Fruit fly (Drosophila melanogaster) whole organism, embryonic: ENCODE data around the gene CG9630.

Experiments
- ATbp ChIP-seq: fragments of 200-800 bp; sonication (Bioruptor generic); optimal IDR thresholded peaks from 2 replicates; lab custom pipeline; 2017; ENCODE audit warnings: missing biosample characterization, mild to moderate bottlenecking, missing genetic modification characterization, missing genetic modification reagents
- Asciz ChIP-seq: fragments of 200-800 bp; sonication (Bioruptor generic); optimal IDR thresholded peaks from 2 replicates; lab custom pipeline; 2017; ENCODE audit warnings: missing biosample characterization, mild to moderate bottlenecking, missing genetic modification characterization, missing genetic modification reagents
- Awh ChIP-seq: fragments of 200-800 bp; sonication (Bioruptor generic); IDR thresholded peaks from 2 replicates; pipeline ENCODE4, ENCODE4 v1.3.6; 2022; ENCODE audit warnings: missing biosample characterization, missing genetic modification characterization
- CG10267 ChIP-seq: fragments of 200-800 bp; sonication (Bioruptor generic); optimal IDR thresholded peaks from 2 replicates; lab custom pipeline; 2018; ENCODE audit warnings: missing biosample characterization, mild to moderate bottlenecking, missing genetic modification characterization, moderate library complexity
- CG10462 ChIP-seq: fragments of 200-800 bp; sonication (Bioruptor generic); optimal IDR thresholded peaks from 2 replicates; lab custom pipeline; 2016; ENCODE audit warnings: missing biosample characterization, missing genetic modification characterization
- CG10979 ChIP-seq: fragments of 200-800 bp; sonication (Bioruptor generic); optimal IDR thresholded peaks from 2 replicates; lab custom pipeline; 2018; ENCODE audit warnings: missing biosample characterization, mild to moderate bottlenecking, missing genetic modification characterization, moderate library complexity
- CG13123 ChIP-seq: fragments of 200-800 bp; sonication (Bioruptor generic); optimal IDR thresholded peaks from 2 replicates; lab custom pipeline; 2016; ENCODE audit warnings: missing biosample characterization, missing genetic modification characterization
- CG13287 ChIP-seq: fragments of 200-800 bp; sonication (Bioruptor generic); IDR thresholded peaks from 2 replicates; pipeline ENCODE4 v1.3.6; 2022; ENCODE audit warnings: missing biosample characterization, missing genetic modification characterization; ENCODE audit not compliant: partially characterized antibody
- CG14710 ChIP-seq: fragments of 200-800 bp; sonication (Bioruptor generic); optimal IDR thresholded peaks from 3 replicates; lab custom pipeline; 2019; ENCODE audit warnings: missing biosample characterization, mild to moderate bottlenecking, missing genetic modification characterization, moderate library complexity
- CG1529 ChIP-seq: fragments of 200-800 bp; sonication (Bioruptor generic); optimal IDR thresholded peaks from 3 replicates; lab custom pipeline; 2018; ENCODE audit warnings: missing biosample characterization, missing genetic modification characterization
- CG17912 ChIP-seq: fragments of 200-800 bp; sonication (Bioruptor generic); optimal IDR thresholded peaks from 2 replicates; lab custom pipeline; 2018; ENCODE audit warnings: missing biosample characterization, mild to moderate bottlenecking, missing genetic modification characterization
- CG18262 ChIP-seq: fragments of 200-800 bp; optimal IDR thresholded peaks from 3 replicates; lab custom pipeline; 2019; ENCODE audit warnings: missing biosample characterization, mild to moderate bottlenecking, missing genetic modification characterization, moderate library complexity
- CG2202 ChIP-seq: fragments of 200-800 bp; sonication (Bioruptor generic); optimal IDR thresholded peaks from 2 replicates; lab custom pipeline; 2018; ENCODE audit warnings: missing biosample characterization, mild to moderate bottlenecking, missing genetic modification characterization
- CG2875 ChIP-seq: fragments of 200-800 bp; sonication (Bioruptor generic); optimal IDR thresholded peaks from 2 replicates; lab custom pipeline; 2017; ENCODE audit warnings: missing biosample characterization, mild to moderate bottlenecking, missing genetic modification characterization, missing genetic modification reagents
- CG3281 ChIP-seq: fragments of 200-800 bp; sonication (Bioruptor generic); optimal IDR thresholded peaks from 3 replicates; lab custom pipeline; 2017; ENCODE audit warnings: missing biosample characterization, mild to moderate bottlenecking, missing genetic modification characterization
- CG33557 ChIP-seq: fragments of 200-800 bp; sonication (Bioruptor generic); optimal IDR thresholded peaks from 2 replicates; lab custom pipeline; 2019; ENCODE audit warnings: missing biosample characterization, mild to moderate bottlenecking, missing genetic modification characterization, moderate library complexity
- CG3407 ChIP-seq: fragments of 200-800 bp; sonication (Bioruptor generic); optimal IDR thresholded peaks from 2 replicates; lab custom pipeline; 2018; ENCODE audit warnings: missing biosample characterization, mild to moderate bottlenecking, missing genetic modification characterization
- CG4820 ChIP-seq: fragments of 200-800 bp; sonication (Bioruptor generic); optimal IDR thresholded peaks from 3 replicates; lab custom pipeline; 2016; ENCODE audit warnings: missing biosample characterization, missing genetic modification characterization
- CG8089 ChIP-seq: fragments of 200-800 bp; sonication (Bioruptor generic); optimal IDR thresholded peaks from 3 replicates; lab custom pipeline; 2016; ENCODE audit warnings: missing biosample characterization, missing genetic modification characterization
- CG8359 ChIP-seq: fragments of 200-800 bp; sonication (Bioruptor generic); optimal IDR thresholded peaks from 2 replicates; lab custom pipeline; 2017; ENCODE audit warnings: missing biosample characterization, mild to moderate bottlenecking, missing genetic modification characterization, borderline replicate concordance
- CG9727 ChIP-seq: fragments of 200-800 bp; sonication (Bioruptor generic); optimal IDR thresholded peaks from 3 replicates; lab custom pipeline; 2017; ENCODE audit warnings: missing biosample characterization, mild to moderate bottlenecking, missing genetic modification characterization
- CG9817 ChIP-seq: fragments of 200-800 bp; sonication (Bioruptor generic); optimal IDR thresholded peaks from 2 replicates; lab custom pipeline; 2018; ENCODE audit warnings: missing biosample characterization, mild to moderate bottlenecking, missing genetic modification characterization, moderate library complexity
- CHES-1-like ChIP-seq: fragments of 200-800 bp; sonication (Bioruptor generic); optimal IDR thresholded peaks from 2 replicates; lab custom pipeline; 2016; ENCODE audit warnings: missing biosample characterization, missing genetic modification characterization
- Doc2 ChIP-seq: fragments of 200-800 bp; sonication (Bioruptor generic); IDR thresholded peaks from 2 replicates; pipeline ENCODE4 v1.3.6; 2022; ENCODE audit warnings: missing biosample characterization, missing genetic modification characterization
- HLH54F ChIP-seq: fragments of 200-800 bp; sonication (Bioruptor generic); optimal IDR thresholded peaks from 3 replicates; lab custom pipeline; 2016; ENCODE audit warnings: missing biosample characterization, missing genetic modification characterization
- HmgD ChIP-seq: fragments of 200-800 bp; sonication (Bioruptor generic); optimal IDR thresholded peaks from 3 replicates; lab custom pipeline; 2016; ENCODE audit warnings: missing biosample characterization, missing genetic modification characterization
- NC2β ChIP-seq: fragments of 200-800 bp; sonication (Bioruptor generic); optimal IDR thresholded peaks from 2 replicates; lab custom pipeline; 2016; ENCODE audit warnings: missing biosample characterization, missing genetic modification characterization
- Xrp1 ChIP-seq: fragments of 200-800 bp; sonication (Bioruptor generic); IDR thresholded peaks from 2 replicates; pipeline ENCODE4 v1.3.6; 2022; ENCODE audit warnings: missing biosample characterization, missing genetic modification characterization
- bcd ChIP-seq: fragments of 200-800 bp; sonication (Bioruptor generic); optimal IDR thresholded peaks from 2 replicates; lab custom pipeline; 2017; ENCODE audit warnings: missing biosample characterization, mild to moderate bottlenecking, missing genetic modification characterization
- br ChIP-seq: fragments of >200 bp; optimal IDR thresholded peaks from 2 replicates; lab custom pipeline; 2017
- caup ChIP-seq: fragments of 200-800 bp; sonication (Bioruptor generic); optimal IDR thresholded peaks from 3 replicates; lab custom pipeline; 2017; ENCODE audit warnings: missing biosample characterization, mild to moderate bottlenecking, missing genetic modification characterization, moderate library complexity; ENCODE audit not compliant: severe bottlenecking
- dmrt11E ChIP-seq: fragments of 200-800 bp; sonication (Bioruptor generic); optimal IDR thresholded peaks from 3 replicates; lab custom pipeline; 2018; ENCODE audit warnings: missing biosample characterization, mild to moderate bottlenecking, missing genetic modification characterization, moderate library complexity
- fd102C ChIP-seq: fragments of 200-800 bp; sonication (Bioruptor generic); optimal IDR thresholded peaks from 2 replicates; lab custom pipeline; 2018; ENCODE audit warnings: missing biosample characterization, mild to moderate bottlenecking, missing genetic modification characterization, moderate library complexity
- grn ChIP-seq: fragments of 200-800 bp; sonication (Bioruptor generic); optimal IDR thresholded peaks from 3 replicates; lab custom pipeline; 2017; ENCODE audit warnings: missing biosample characterization, missing genetic modification characterization
- hkb ChIP-seq, 2 experiments: fragments of 200-800 bp in 1 of 2; fragments of >200 bp in 1 of 2; sonication (Bioruptor generic) in 1 of 2; IDR thresholded peaks in 1 of 2; optimal IDR thresholded peaks in 1 of 2; 2 replicates each; pipeline versions ENCODE4 v1.3.6 to Lab custom; 2017 to 2022; ENCODE audit warnings: missing biosample characterization in 1 of 2, missing genetic modification characterization in 1 of 2
- insv ChIP-seq, 2 experiments: fragments of 200-800 bp; sonication (Bioruptor generic); optimal IDR thresholded peaks; 3 replicates each; lab custom pipeline; 2016 to 2018; ENCODE audit warnings: missing biosample characterization in 2 of 2, missing genetic modification characterization in 2 of 2
- jigr1 ChIP-seq: fragments of 200-800 bp; sonication (Bioruptor generic); IDR thresholded peaks from 3 replicates; pipeline ENCODE4 v1.3.6; 2022; ENCODE audit warnings: missing biosample characterization, missing genetic modification characterization
- kah ChIP-seq: fragments of 200-800 bp; sonication (Bioruptor generic); optimal IDR thresholded peaks from 2 replicates; lab custom pipeline; 2018; ENCODE audit warnings: missing biosample characterization, mild to moderate bottlenecking, missing genetic modification characterization
- kay ChIP-seq: fragments of 200-800 bp; sonication (Bioruptor generic); optimal IDR thresholded peaks from 2 replicates; lab custom pipeline; 2016; ENCODE audit warnings: missing biosample characterization, missing genetic modification characterization
- knrl ChIP-seq: fragments of 200-800 bp; sonication (Bioruptor generic); IDR thresholded peaks from 3 replicates; pipeline ENCODE4 v1.3.6; 2022; ENCODE audit warnings: missing biosample characterization, missing genetic modification characterization; ENCODE audit not compliant: partially characterized antibody
- oc ChIP-seq: fragments of 200-800 bp; sonication (Bioruptor generic); optimal IDR thresholded peaks from 2 replicates; lab custom pipeline; 2018; ENCODE audit warnings: missing biosample characterization, mild to moderate bottlenecking, missing genetic modification characterization, moderate library complexity
- onecut ChIP-seq: fragments of 200-800 bp; sonication (Bioruptor generic); IDR thresholded peaks from 2 replicates; pipeline ENCODE4 v1.3.6; 2022; ENCODE audit warnings: missing biosample characterization, missing genetic modification characterization
- pzg ChIP-seq: fragments of 200-800 bp; sonication (Bioruptor generic); optimal IDR thresholded peaks from 3 replicates; lab custom pipeline; 2018; ENCODE audit warnings: missing biosample characterization, mild to moderate bottlenecking, missing genetic modification characterization, moderate library complexity
- sc ChIP-seq, 3 experiments: fragments of >200 bp in 2 of 3; fragments of 200-800 bp in 1 of 3; sonication (Bioruptor generic) in 1 of 3; optimal IDR thresholded peaks; 2 replicates in 2 of 3; 3 replicates in 1 of 3; lab custom pipeline; 2017; ENCODE audit warnings: mild to moderate bottlenecking in 1 of 3, missing biosample characterization in 1 of 3, missing genetic modification characterization in 1 of 3, missing genetic modification reagents in 1 of 3
- sim ChIP-seq: fragments of 200-800 bp; sonication (Bioruptor generic); IDR thresholded peaks from 2 replicates; pipeline ENCODE4 v1.3.6; 2022; ENCODE audit warnings: missing biosample characterization, missing genetic modification characterization
- sqz ChIP-seq: fragments of 200-800 bp; sonication (Bioruptor generic); optimal IDR thresholded peaks from 3 replicates; lab custom pipeline; 2018; ENCODE audit warnings: missing biosample characterization, mild to moderate bottlenecking, missing genetic modification characterization
- tll ChIP-seq, 2 experiments: fragments of 200-800 bp in 1 of 2; fragments of >200 bp in 1 of 2; sonication (Bioruptor generic) in 1 of 2; optimal IDR thresholded peaks; 2 replicates each; lab custom pipeline; 2017 to 2019; ENCODE audit warnings: missing biosample characterization in 2 of 2, missing genetic modification characterization in 2 of 2, mild to moderate bottlenecking in 1 of 2, moderate library complexity in 1 of 2
- zf30C ChIP-seq: fragments of 200-800 bp; sonication (Bioruptor generic); optimal IDR thresholded peaks from 3 replicates; lab custom pipeline; 2018; ENCODE audit warnings: missing biosample characterization, mild to moderate bottlenecking, missing genetic modification characterization

CG9630 gene

DNA sequence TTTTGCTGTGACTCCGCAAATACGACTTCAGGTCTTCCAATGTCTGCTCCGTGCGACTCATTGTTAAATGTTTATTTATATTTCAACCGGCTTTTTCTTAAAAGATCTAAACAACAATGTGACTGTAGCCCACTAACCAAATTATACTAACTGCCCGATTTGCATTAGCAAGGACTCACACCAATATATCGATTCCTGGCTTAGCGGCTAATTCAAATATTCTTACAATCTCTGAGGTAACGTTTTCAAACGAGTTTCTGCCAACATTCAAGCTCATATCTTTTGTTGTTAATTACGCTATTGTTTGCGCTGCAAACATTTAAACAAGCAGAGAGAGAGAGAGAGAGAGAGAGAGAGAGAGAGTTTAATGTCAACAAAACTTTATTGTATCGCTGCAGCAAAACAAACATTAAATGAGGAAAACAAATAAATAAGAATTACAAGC lies 38.8 kb upstream of the CG9630 start, which contains the start of gene tex (continued):
- TF ChIP-seq sc (optimal IDR thresholded peaks at IDR 0.05; lab: Kevin White, UChicago) (no peak), sc (GFP tag; optimal IDR thresholded peaks at IDR 0.05; lab: Kevin White, UChicago) (peak; percentile 15), hkb (optimal IDR thresholded peaks at IDR 0.05; lab: Kevin White, UChicago) (no peak), hkb (GFP tag; IDR thresholded peaks at IDR 0.05; lab: Robert Waterston, UW) (peak; percentile 37; the same call in 1 of the 2 replicates), CHES-1-like (GFP tag; lab: Kevin White, UChicago) (peak; percentile 44), onecut (GFP tag; lab: Robert Waterston, UW) (peak; percentile 53), sqz (GFP tag; lab: Kevin White, UChicago) (peak; percentile 58), Xrp1 (GFP tag; lab: Robert Waterston, UW) (peak; percentile 49; the same call in 1 of the 2 replicates), Awh (GFP tag; lab: Robert Waterston, UW) (peak; percentile 88), CG1529 (GFP tag; lab: Kevin White, UChicago) (peak; percentile 55), CG17912 (GFP tag; lab: Kevin White, UChicago) (peak; percentile 14), dmrt11E (tag; lab: Kevin White, UChicago) (peak; percentile 29), jigr1 (GFP tag; lab: Robert Waterston, UW) (no peak), CG10462 (GFP tag; lab: Kevin White, UChicago) (no peak), HLH54F (GFP tag; lab: Kevin White, UChicago) (no peak), CG3281 (GFP tag; lab: Kevin White, UChicago) (no peak), fd102C (GFP tag; lab: Kevin White, UChicago) (peak; percentile 1), CG14710 (peak; percentile 77), bcd (peak; percentile 17), HmgD (GFP tag; lab: Kevin White, UChicago) (peak; percentile 35), sim (GFP tag; lab: Robert Waterston, UW) (0 out of 2 replicates have a peak, but pooled peaks have one; percentile 52), CG9727 (GFP tag; lab: Kevin White, UChicago) (peak; percentile 69), br (lab: Kevin White, UChicago) (no peak), ATbp (peak; percentile 80), grn (GFP tag; lab: Kevin White, UChicago) (peak; percentile 26), CG3407 (GFP tag; lab: Kevin White, UChicago) (peak; percentile 62), zf30C (GFP tag; lab: Kevin White, UChicago) (no peak), CG10267 (peak; percentile 47), CG4820 (GFP tag; lab: Kevin White, UChicago) (no peak), CG2875 (peak; percentile 82), Doc2 (GFP tag; lab: Robert Waterston, UW) (no peak), CG13287 (GFP tag; lab: Robert Waterston, UW) (peak; percentile 67), CG33557 (GFP tag; lab: Kevin White, UChicago) (peak; percentile 73), CG9817 (tag; lab: Kevin White, UChicago) (no peak), caup (GFP tag; lab: Kevin White, UChicago) (no peak), CG18262 (tag; lab: Kevin White, UChicago) (peak; percentile 65), pzg (GFP tag; lab: Kevin White, UChicago) (peak; percentile 89), CG8359 (GFP tag; lab: Kevin White, UChicago) (peak; percentile 46), NC2β (GFP tag; lab: Kevin White, UChicago) (peak; percentile 12), CG10979 (peak; percentile 31), Asciz (GFP tag; lab: Kevin White, UChicago) (peak; percentile 89), insv (GFP tag; optimal IDR thresholded peaks at IDR 0.05; lab: Kevin White, UChicago) (peak in 1 of 2 experiments; percentile 57), CG2202 (tag; lab: Kevin White, UChicago) (peak; percentile 63), oc (tag; lab: Kevin White, UChicago) (peak; percentile 43), CG13123 (GFP tag; lab: Kevin White, UChicago) (peak; percentile 1), kay (GFP tag; lab: Kevin White, UChicago) (peak; percentile 8), CG8089 (peak; percentile 25), tll (GFP tag; optimal IDR thresholded peaks at IDR 0.05; lab: Kevin White, UChicago) (peak in 1 of 2 experiments; percentile 16), knrl (peak; percentile 27; the same call in 1 of the 3 replicates), kah (GFP tag; lab: Kevin White, UChicago) (peak; percentile 17)
